Fruit fly (Drosophila melanogaster): ENCODE measurements around the gene CG4259.

DNA sequence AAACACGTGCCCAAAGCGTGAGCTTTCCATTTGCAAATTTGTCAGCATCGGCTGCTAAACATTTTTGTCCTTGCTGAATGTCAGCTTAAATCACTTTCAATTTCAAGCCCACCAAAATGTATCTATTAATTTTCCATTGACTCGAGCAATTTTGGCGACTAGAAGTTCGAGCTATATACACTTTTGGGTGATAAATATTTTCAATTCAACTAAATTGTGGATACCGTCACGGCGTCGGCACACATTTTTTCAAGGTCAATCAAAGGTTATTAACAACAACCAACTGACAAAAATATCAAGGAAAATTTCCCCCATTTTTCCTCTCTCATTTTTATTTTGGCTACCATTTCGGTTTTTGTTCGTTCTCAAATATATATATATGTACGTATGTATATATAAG is 3.2 kb upstream of the CG4259 start:
- no peak for TF ChIP-seq insv (optimal IDR thresholded peaks at IDR 0.05)
- no peak for TF ChIP-seq psq (optimal IDR thresholded peaks at IDR 0.05)
